Worm (Caenorhabditis elegans) whole organism, midembryonic: ENCODE data around the gene ima-1.

ENCODE experiments used
- flt-1 ChIP-seq: fragments of 200-800 bp; sonication (Bioruptor generic); IDR thresholded peaks from 2 replicates; pipeline ENCODE4 v1.3.6; 2022; ENCODE audit warnings: missing genetic modification characterization, missing compliant biosample characterization
- klf-2 ChIP-seq: fragments of 200-800 bp; sonication (Bioruptor generic); conservative IDR thresholded peaks from 2 replicates; pipeline ENCODE4 v1.3.6; 2022; ENCODE audit warnings: missing genetic modification reagents, missing genetic modification characterization, missing compliant biosample characterization
- med-1 ChIP-seq: sonication (generic microtip); optimal IDR thresholded peaks from 2 replicates; lab custom pipeline; 2017; ENCODE audit warnings: missing genetic modification characterization, mild to moderate bottlenecking, missing compliant biosample characterization, antibody characterized with exemption, missing genetic modification reagents; ENCODE audit not compliant: insufficient read depth
- ref-1 ChIP-seq: fragments of 200-800 bp; sonication (Bioruptor generic); conservative IDR thresholded peaks from 2 replicates; pipeline ENCODE4 v1.3.6; 2022; ENCODE audit warnings: missing genetic modification reagents, missing genetic modification characterization, missing compliant biosample characterization
- ztf-23 ChIP-seq: fragments of 200-800 bp; sonication (Bioruptor generic); IDR thresholded peaks from 2 replicates; pipeline ENCODE4 v1.3.6; 2022; ENCODE audit warnings: missing genetic modification reagents, missing genetic modification characterization, missing compliant biosample characterization
- ztf-29 ChIP-seq: fragments of 200-800 bp; sonication (Bioruptor generic); IDR thresholded peaks from 2 replicates; pipeline ENCODE4 v1.3.6; 2022; ENCODE audit warnings: missing genetic modification reagents, missing genetic modification characterization, missing compliant biosample characterization

- TF ChIP-seq ztf-23 (GFP tag; lab: Robert Waterston, UW) (no peak), flt-1 (GFP tag; lab: Robert Waterston, UW) (no peak), med-1 (GFP tag; lab: Kevin White, UChicago) (no peak), ztf-29 (GFP tag; lab: Robert Waterston, UW) (no peak), klf-2 (no peak), ref-1 (GFP tag; lab: Robert Waterston, UW) (no peak)
Observed at ce11 chrV:11196631-11197258, 42.7 kb upstream of the ima-1 start.
